Fruit fly (Drosophila melanogaster): ENCODE data around the gene Alg1.

The Alg1 gene

dm6 chr3R:17807035-17807606, 3.8 kb downstream of the Alg1 start, which contains the start of gene CG17801 (continued):
- no peak for TF ChIP-seq lmd (GFP tag; IDR thresholded peaks at IDR 0.05)
- TF ChIP-seq CG5245 (GFP tag; optimal IDR thresholded peaks at IDR 0.05) = no peak
- no peak for TF ChIP-seq gro (GFP tag; optimal IDR thresholded peaks at IDR 0.05)
- TF ChIP-seq sc (optimal IDR thresholded peaks at IDR 0.05) = no peak
- no peak for TF ChIP-seq sc (GFP tag; optimal IDR thresholded peaks at IDR 0.05)
- TF ChIP-seq dan (GFP tag; IDR thresholded peaks at IDR 0.05) = no peak
- TF ChIP-seq CG1233 (GFP tag; optimal IDR thresholded peaks at IDR 0.05) = peak; percentile 14
- TF ChIP-seq CG14014 (GFP tag; IDR thresholded peaks at IDR 0.05) = no peak
- TF ChIP-seq bowl (GFP tag; IDR thresholded peaks at IDR 0.05) = no peak
- TF ChIP-seq al (GFP tag; IDR thresholded peaks at IDR 0.05) = no peak
- no peak for TF ChIP-seq sd (tag; optimal IDR thresholded peaks at IDR 0.05)
- TF ChIP-seq Jarid2 (GFP tag; optimal IDR thresholded peaks at IDR 0.05) = no peak
- peak; percentile 14 for TF ChIP-seq Sox100B (GFP tag; optimal IDR thresholded peaks at IDR 0.05)
- TF ChIP-seq CG13424 (tag; optimal IDR thresholded peaks at IDR 0.05) = peak; percentile 16
- TF ChIP-seq CG7357 (GFP tag; IDR thresholded peaks at IDR 0.05) = peak; percentile 50; the same call in 1 of the 3 replicates
- no peak for TF ChIP-seq CG2120 (GFP tag; optimal IDR thresholded peaks at IDR 0.05)
- no peak for TF ChIP-seq Gsc (GFP tag; IDR thresholded peaks at IDR 0.05)
- TF ChIP-seq CG2712 (tag; optimal IDR thresholded peaks at IDR 0.05) = peak; percentile 31
- no peak for TF ChIP-seq Deaf1 (tag; optimal IDR thresholded peaks at IDR 0.05)
- TF ChIP-seq CG9932 (GFP tag; IDR thresholded peaks at IDR 0.05) = no peak
- TF ChIP-seq gt (GFP tag; IDR thresholded peaks at IDR 0.05) = no peak
- no peak for TF ChIP-seq CG11093 (GFP tag; IDR thresholded peaks at IDR 0.05)
- peak; percentile 32 for TF ChIP-seq CG4424 (GFP tag; optimal IDR thresholded peaks at IDR 0.05)
- no peak for TF ChIP-seq CG4282 (GFP tag; optimal IDR thresholded peaks at IDR 0.05)
- no peak for TF ChIP-seq run (tag; optimal IDR thresholded peaks at IDR 0.05)
- no peak for TF ChIP-seq Stat92E (GFP tag; optimal IDR thresholded peaks at IDR 0.05)
- TF ChIP-seq ind (GFP tag; optimal IDR thresholded peaks at IDR 0.05) = no peak
- TF ChIP-seq pros (GFP tag; optimal IDR thresholded peaks at IDR 0.05) = no peak
- TF ChIP-seq CG17829 (tag; optimal IDR thresholded peaks at IDR 0.05) = peak; percentile 14
- TF ChIP-seq CG2678 (tag; optimal IDR thresholded peaks at IDR 0.05) = no peak
- peak; percentile 52 for TF ChIP-seq CG7928 (GFP tag; optimal IDR thresholded peaks at IDR 0.05)
- TF ChIP-seq CG18262 (tag; optimal IDR thresholded peaks at IDR 0.05) = peak; percentile 47
- no peak for TF ChIP-seq Kr (GFP tag; optimal IDR thresholded peaks at IDR 0.05)
- no peak for TF ChIP-seq CG17186 (GFP tag; optimal IDR thresholded peaks at IDR 0.05)
- no peak for TF ChIP-seq zf30C (GFP tag; optimal IDR thresholded peaks at IDR 0.05)
- TF ChIP-seq C15 (GFP tag; IDR thresholded peaks at IDR 0.05) = no peak
- TF ChIP-seq Nf-YA (GFP tag; IDR thresholded peaks at IDR 0.05) = no peak
- TF ChIP-seq onecut (GFP tag; IDR thresholded peaks at IDR 0.05) = no peak
- TF ChIP-seq CoRest (tag; optimal IDR thresholded peaks at IDR 0.05) = no peak
- TF ChIP-seq CG9797 (GFP tag; optimal IDR thresholded peaks at IDR 0.05) = no peak
- no peak for TF ChIP-seq shn (GFP tag; optimal IDR thresholded peaks at IDR 0.05)
- no peak for TF ChIP-seq NC2α (GFP tag; optimal IDR thresholded peaks at IDR 0.05)
- TF ChIP-seq Opbp (GFP tag; IDR thresholded peaks at IDR 0.05; ENCODE audit: partially characterized antibody) = no peak
- no peak for TF ChIP-seq schlank (tag; optimal IDR thresholded peaks at IDR 0.05)
- TF ChIP-seq CG10267 (tag; optimal IDR thresholded peaks at IDR 0.05) = no peak
- no peak for TF ChIP-seq MBD-R2 (GFP tag; IDR thresholded peaks at IDR 0.05)
- no peak for TF ChIP-seq Scr (GFP tag; IDR thresholded peaks at IDR 0.05; ENCODE audit: partially characterized antibody)
